Worm (Caenorhabditis elegans) whole organism, L2 larva: Measurements from ENCODE around the gene K07C5.2.

Experiments used
- ZK546.5 ChIP-seq: sonication (generic microtip); optimal IDR thresholded peaks from 2 replicates; lab custom pipeline; 2017; ENCODE audit warnings: missing biosample characterization, missing genetic modification characterization
- aly-2 ChIP-seq: fragments of 150-350 bp; optimal IDR thresholded peaks from 2 replicates; lab custom pipeline; 2014; ENCODE audit warnings: missing biosample characterization, missing genetic modification characterization
- gmeb-1 ChIP-seq: fragments of 150-350 bp; optimal IDR thresholded peaks from 2 replicates; lab custom pipeline; 2014; ENCODE audit warnings: missing biosample characterization, missing genetic modification characterization
- nhr-11 ChIP-seq: fragments of 150-350 bp; optimal IDR thresholded peaks from 2 replicates; lab custom pipeline; 2014; ENCODE audit warnings: missing biosample characterization, missing genetic modification characterization
- nhr-12 ChIP-seq: fragments of 150-350 bp; optimal IDR thresholded peaks from 2 replicates; lab custom pipeline; 2014; ENCODE audit warnings: missing biosample characterization, missing genetic modification characterization
- unc-55 ChIP-seq: fragments of 150-350 bp; sonication (generic microtip); optimal IDR thresholded peaks from 3 replicates; lab custom pipeline; 2014; ENCODE audit warnings: missing biosample characterization, missing genetic modification reagents, missing genetic modification characterization

ce11 chrV:10319434-10319833 lies 19.9 kb upstream of the K07C5.2 start, which contains the start of gene B0024.11:
- TF ChIP-seq nhr-11 (tag; lab: Kevin White, UChicago) (no peak), nhr-12 (tag; lab: Kevin White, UChicago) (no peak), aly-2 (tag; lab: Kevin White, UChicago) (no peak), ZK546.5 (tag; lab: Kevin White, UChicago) (no peak), gmeb-1 (no peak), unc-55 (GFP tag; lab: Kevin White, UChicago) (no peak)
